Worm (Caenorhabditis elegans) whole organism, early embryonic: ENCODE data around the gene T27D12.1.

ENCODE experiments used
- B0310.2 ChIP-seq: sonication (generic microtip); optimal IDR thresholded peaks from 2 replicates; lab custom pipeline; 2016; ENCODE audit warnings: mild to moderate bottlenecking, missing genetic modification characterization, missing compliant biosample characterization
- aly-1 ChIP-seq: sonication (generic microtip); optimal IDR thresholded peaks from 2 replicates; lab custom pipeline; 2016; ENCODE audit warnings: missing genetic modification characterization, missing compliant biosample characterization
- ama-1 ChIP-seq: fragments of 150-350 bp; optimal IDR thresholded peaks from 2 replicates; lab custom pipeline; 2014
- ceh-36 ChIP-seq: sonication (generic microtip); optimal IDR thresholded peaks from 2 replicates; lab custom pipeline; 2016; ENCODE audit warnings: missing genetic modification characterization, inconsistent platforms, missing compliant biosample characterization
- ets-7 ChIP-seq: sonication (generic microtip); optimal IDR thresholded peaks from 2 replicates; lab custom pipeline; 2016; ENCODE audit warnings: missing genotype, missing genetic modification characterization, missing compliant biosample characterization
- flt-1 ChIP-seq: fragments of 200-800 bp; sonication (Bioruptor generic); IDR thresholded peaks from 2 replicates; pipeline ENCODE4 v1.3.6; 2022; ENCODE audit warnings: missing genetic modification characterization, missing compliant biosample characterization
- hmbx-1 ChIP-seq: sonication (generic microtip); optimal IDR thresholded peaks from 2 replicates; lab custom pipeline; 2016; ENCODE audit warnings: mild to moderate bottlenecking, missing genetic modification characterization, missing compliant biosample characterization
- hmg-4 ChIP-seq: fragments of 200-800 bp; sonication (Bioruptor generic); optimal IDR thresholded peaks from 2 replicates; lab custom pipeline; 2018; ENCODE audit warnings: mild to moderate bottlenecking, missing genetic modification characterization, missing compliant biosample characterization
- hnd-1 ChIP-seq: sonication (generic microtip); optimal IDR thresholded peaks from 2 replicates; lab custom pipeline; 2016; ENCODE audit warnings: missing genetic modification characterization, missing compliant biosample characterization
- pes-1 ChIP-seq: fragments of 200-800 bp; sonication (Bioruptor generic); IDR thresholded peaks from 2 replicates; pipeline ENCODE4 v1.3.6; 2022; ENCODE audit warnings: missing genetic modification reagents, missing genetic modification characterization, missing compliant biosample characterization
- scrt-1 ChIP-seq: fragments of 200-800 bp; sonication (Bioruptor generic); IDR thresholded peaks from 2 replicates; pipeline ENCODE4 v1.3.6; 2022; ENCODE audit warnings: missing genetic modification characterization, missing compliant biosample characterization
- tbx-11 ChIP-seq: fragments of 200-800 bp; sonication (Bioruptor generic); IDR thresholded peaks from 2 replicates; pipeline ENCODE4 v1.3.6; 2022; ENCODE audit warnings: missing genetic modification characterization, missing compliant biosample characterization
- tbx-37 ChIP-seq: fragments of 200-800 bp; sonication (Bioruptor generic); conservative IDR thresholded peaks from 2 replicates; pipeline ENCODE4 v1.3.6; 2022; ENCODE audit warnings: missing genetic modification reagents, missing genetic modification characterization, missing compliant biosample characterization
- tra-4 ChIP-seq: sonication (generic microtip); optimal IDR thresholded peaks from 2 replicates; lab custom pipeline; 2017; ENCODE audit warnings: missing genetic modification characterization, missing compliant biosample characterization

DNA sequence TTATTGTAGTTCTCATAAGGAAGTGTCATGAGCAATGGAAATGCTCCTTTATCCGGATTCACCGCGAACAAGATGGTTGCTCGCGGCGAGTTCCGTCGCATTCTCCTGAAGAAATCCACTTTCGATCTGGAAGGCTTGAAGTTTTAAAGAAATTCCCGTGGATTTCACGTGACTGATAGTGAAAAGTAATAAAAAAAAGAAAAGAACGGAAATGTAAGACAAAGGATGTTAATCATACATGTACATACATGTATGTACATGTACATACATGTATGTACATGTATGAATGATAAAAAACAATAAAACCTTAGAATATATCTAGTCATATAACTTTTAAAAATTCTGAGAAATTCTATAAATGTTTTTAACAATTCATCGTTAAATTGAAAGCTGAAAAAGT is 13.9 kb downstream of the T27D12.1 start, which contains the start of gene clh-1:
- TF ChIP-seq ama-1 (lab: Kevin White, UChicago) (no peak), tra-4 (tag; lab: Kevin White, UChicago) (no peak), pes-1 (GFP tag; lab: Robert Waterston, UW) (no peak), scrt-1 (GFP tag; lab: Robert Waterston, UW) (no peak), tbx-11 (no peak), flt-1 (GFP tag; lab: Robert Waterston, UW) (no peak), hmbx-1 (tag; lab: Kevin White, UChicago) (no peak), B0310.2 (no peak), aly-1 (tag; lab: Kevin White, UChicago) (no peak), hmg-4 (GFP tag; lab: Kevin White, UChicago) (no peak), ceh-36 (tag; lab: Kevin White, UChicago) (no peak), hnd-1 (tag; lab: Kevin White, UChicago) (no peak), ets-7 (tag; lab: Kevin White, UChicago) (no peak), tbx-37 (GFP tag; lab: Robert Waterston, UW) (no peak)
